Worm (Caenorhabditis elegans) whole organism, young adult: ENCODE data around the gene C44B12.6.

Source experiments
- attf-5 ChIP-seq: fragments of 200-800 bp; sonication (Bioruptor generic); optimal IDR thresholded peaks from 2 replicates; lab custom pipeline; 2018; ENCODE audit warnings: mild to moderate bottlenecking, missing genetic modification characterization, missing compliant biosample characterization
- dpl-1 ChIP-seq: fragments of 150-350 bp; optimal IDR thresholded peaks from 2 replicates; lab custom pipeline; 2014; ENCODE audit warnings: missing biosample characterization, missing genetic modification reagents, missing genetic modification characterization
- ets-4 ChIP-seq: fragments of 200-800 bp; sonication (Bioruptor generic); optimal IDR thresholded peaks from 2 replicates; lab custom pipeline; 2018; ENCODE audit warnings: mild to moderate bottlenecking, missing genetic modification characterization, missing compliant biosample characterization
- hrde-1 ChIP-seq: sonication (generic microtip); optimal IDR thresholded peaks from 2 replicates; lab custom pipeline; 2016; ENCODE audit warnings: missing genetic modification characterization, mild to moderate bottlenecking, missing compliant biosample characterization, moderate library complexity, missing genotype, missing genetic modification reagents, borderline replicate concordance
- sdz-38 ChIP-seq: sonication (generic microtip); optimal IDR thresholded peaks from 2 replicates; lab custom pipeline; 2016; ENCODE audit warnings: missing genotype, missing genetic modification characterization, missing compliant biosample characterization
- unc-130 ChIP-seq: sonication (generic microtip); optimal IDR thresholded peaks from 2 replicates; lab custom pipeline; 2016; ENCODE audit warnings: missing genetic modification reagents, missing genetic modification characterization, missing compliant biosample characterization
- unc-62 ChIP-seq: fragments of 150-350 bp; optimal IDR thresholded peaks from 2 replicates; lab custom pipeline; 2014; ENCODE audit warnings: missing biosample characterization, missing genetic modification reagents, missing genetic modification characterization
- xnd-1 ChIP-seq: sonication (generic microtip); optimal IDR thresholded peaks from 2 replicates; lab custom pipeline; 2016; ENCODE audit warnings: missing genotype, missing genetic modification reagents, missing genetic modification characterization, missing compliant biosample characterization
- zim-3 ChIP-seq: sonication (generic microtip); optimal IDR thresholded peaks from 2 replicates; lab custom pipeline; 2017; ENCODE audit warnings: mild to moderate bottlenecking, missing genetic modification characterization, moderate library complexity, missing compliant biosample characterization
- ztf-18 ChIP-seq: sonication (generic microtip); optimal IDR thresholded peaks from 2 replicates; lab custom pipeline; 2016; ENCODE audit warnings: missing genotype, mild to moderate bottlenecking, missing genetic modification characterization, missing compliant biosample characterization

- TF ChIP-seq unc-130 (GFP tag; lab: Kevin White, UChicago) = no peak
- TF ChIP-seq unc-62 (GFP tag; lab: Kevin White, UChicago) = no peak
- no peak for TF ChIP-seq xnd-1 (tag; lab: Kevin White, UChicago)
- TF ChIP-seq ets-4 (GFP tag; lab: Kevin White, UChicago) = no peak
- no peak for TF ChIP-seq hrde-1
- TF ChIP-seq attf-5 (GFP tag; lab: Kevin White, UChicago) = no peak
- TF ChIP-seq sdz-38 (tag; lab: Kevin White, UChicago) = no peak
- no peak for TF ChIP-seq dpl-1 (GFP tag; lab: Kevin White, UChicago)
- TF ChIP-seq zim-3 (tag; lab: Kevin White, UChicago) = no peak
- TF ChIP-seq ztf-18 (tag; lab: Kevin White, UChicago) = no peak
These were observed 15.0 kb downstream of the C44B12.6 start for ce11 chrIV:1121511-1121910.
